Worm (Caenorhabditis elegans): ENCODE measurements around the gene csa-1.

Gene csa-1

ce11 chrII:9282787-9283186 lies 36.7 kb downstream of the csa-1 start (continued):
- no peak for TF ChIP-seq ceh-6 (GFP tag; optimal IDR thresholded peaks at IDR 0.05)
- no peak for TF ChIP-seq sdc-2 (tag; optimal IDR thresholded peaks at IDR 0.05)
- TF ChIP-seq ahr-1 (tag; optimal IDR thresholded peaks at IDR 0.05), result no peak
- no peak for TF ChIP-seq sox-2 (GFP tag; IDR thresholded peaks at IDR 0.05)
- TF ChIP-seq npax-4 (tag; optimal IDR thresholded peaks at IDR 0.05), result no peak
- no peak for TF ChIP-seq che-1 (tag; optimal IDR thresholded peaks at IDR 0.05)
- TF ChIP-seq dmd-4 (tag; optimal IDR thresholded peaks at IDR 0.05; ENCODE audit: borderline replicate concordance), result no peak
- TF ChIP-seq ceh-19 (GFP tag; optimal IDR thresholded peaks at IDR 0.05), result peak; percentile 28
- no peak for TF ChIP-seq nhr-11 (tag; optimal IDR thresholded peaks at IDR 0.05)
- no peak for TF ChIP-seq madf-2 (tag; optimal IDR thresholded peaks at IDR 0.05)
- TF ChIP-seq pros-1 (tag; optimal IDR thresholded peaks at IDR 0.05), result peak; percentile 27
- TF ChIP-seq K02D7.2 (tag; optimal IDR thresholded peaks at IDR 0.05), result no peak
- peak; percentile 56 for TF ChIP-seq unc-42 (tag; optimal IDR thresholded peaks at IDR 0.05)
- no peak for TF ChIP-seq unc-86 (tag; optimal IDR thresholded peaks at IDR 0.05)
- no peak for TF ChIP-seq pha-2 (tag; optimal IDR thresholded peaks at IDR 0.05)
- peak; percentile 69 for TF ChIP-seq ceh-34 (tag; optimal IDR thresholded peaks at IDR 0.05)

- TF ChIP-seq fkh-10 (GFP tag; optimal IDR thresholded peaks at IDR 0.05) (no peak), hlh-13 (GFP tag; optimal IDR thresholded peaks at IDR 0.05) (no peak), ceh-48 (tag; optimal IDR thresholded peaks at IDR 0.05) (no peak), lin-11 (tag; optimal IDR thresholded peaks at IDR 0.05) (no peak), ceh-19 (GFP tag; optimal IDR thresholded peaks at IDR 0.05) (no peak), dmd-4 (tag; optimal IDR thresholded peaks at IDR 0.05; ENCODE audit: borderline replicate concordance) (no peak), nhr-232 (tag; optimal IDR thresholded peaks at IDR 0.05) (no peak), pat-9 (tag; optimal IDR thresholded peaks at IDR 0.05) (no peak), ahr-1 (tag; optimal IDR thresholded peaks at IDR 0.05) (no peak), hlh-8 (tag; optimal IDR thresholded peaks at IDR 0.05) (no peak), ceh-9 (tag; optimal IDR thresholded peaks at IDR 0.05) (no peak), ceh-30 (tag; optimal IDR thresholded peaks at IDR 0.05) (no peak), madf-2 (tag; optimal IDR thresholded peaks at IDR 0.05) (no peak), ztf-16 (tag; optimal IDR thresholded peaks at IDR 0.05) (no peak), pax-1 (tag; optimal IDR thresholded peaks at IDR 0.05) (no peak), hlh-6 (tag; optimal IDR thresholded peaks at IDR 0.05) (no peak), sdc-2 (tag; optimal IDR thresholded peaks at IDR 0.05) (no peak), C38D4.7 (GFP tag; optimal IDR thresholded peaks at IDR 0.05) (no peak), pha-2 (tag; optimal IDR thresholded peaks at IDR 0.05) (no peak), pha-4 (tag; optimal IDR thresholded peaks at IDR 0.05) (no peak)
Observed at ce11 chrII:9282065-9282464, 37.5 kb downstream of the csa-1 start.

ce11 chrII:9281595-9281994 lies 37.9 kb downstream of the csa-1 start:
- no peak for TF ChIP-seq tbx-7 (tag; optimal IDR thresholded peaks at IDR 0.05)
- no peak for TF ChIP-seq unc-86 (tag; optimal IDR thresholded peaks at IDR 0.05)
- TF ChIP-seq pha-2 (tag; optimal IDR thresholded peaks at IDR 0.05), result no peak
- TF ChIP-seq nfya-1 (tag; optimal IDR thresholded peaks at IDR 0.05), result no peak
- peak; percentile 15 for TF ChIP-seq unc-42 (tag; optimal IDR thresholded peaks at IDR 0.05)

ce11 chrII:9280846-9281245 lies 38.7 kb downstream of the csa-1 start:
- TF ChIP-seq sox-4 (tag; optimal IDR thresholded peaks at IDR 0.05) (no peak), hlh-15 (tag; optimal IDR thresholded peaks at IDR 0.05) (no peak), ceh-22 (tag; optimal IDR thresholded peaks at IDR 0.05) (no peak), ceh-18 (tag; optimal IDR thresholded peaks at IDR 0.05) (no peak), T23F11.4 (GFP tag; optimal IDR thresholded peaks at IDR 0.05) (no peak), unc-42 (tag; optimal IDR thresholded peaks at IDR 0.05) (no peak), ceh-9 (tag; optimal IDR thresholded peaks at IDR 0.05) (no peak), ceh-34 (tag; optimal IDR thresholded peaks at IDR 0.05) (no peak), ceh-45 (GFP tag; IDR thresholded peaks at IDR 0.05) (no peak), F13H6.1 (tag; optimal IDR thresholded peaks at IDR 0.05) (no peak), pat-9 (tag; optimal IDR thresholded peaks at IDR 0.05) (no peak)

Data from whole organism, late embryonic.